Worm (Caenorhabditis elegans) whole organism, L3 larva: ENCODE results near the gene sax-2.

Source experiments
- R02D3.7 ChIP-seq: fragments of 150-350 bp; optimal IDR thresholded peaks from 2 replicates; lab custom pipeline; 2014; ENCODE audit warnings: missing biosample characterization, missing genetic modification characterization
- ZK546.5 ChIP-seq: sonication (generic microtip); optimal IDR thresholded peaks from 2 replicates; lab custom pipeline; 2017; ENCODE audit warnings: missing biosample characterization, missing genetic modification characterization
- aly-2 ChIP-seq: fragments of 150-350 bp; optimal IDR thresholded peaks from 2 replicates; lab custom pipeline; 2014; ENCODE audit warnings: missing biosample characterization, missing genetic modification characterization
- ama-1 ChIP-seq: fragments of 150-350 bp; optimal IDR thresholded peaks from 2 replicates; lab custom pipeline; 2018
- ceh-16 ChIP-seq: sonication (generic microtip); optimal IDR thresholded peaks from 2 replicates; lab custom pipeline; 2017; ENCODE audit warnings: missing biosample characterization, missing genetic modification characterization
- ceh-28 ChIP-seq: fragments of 150-350 bp; optimal IDR thresholded peaks from 2 replicates; lab custom pipeline; 2014; ENCODE audit warnings: missing biosample characterization, missing genetic modification reagents, missing genetic modification characterization
- ceh-82 ChIP-seq: fragments of 150-350 bp; optimal IDR thresholded peaks from 2 replicates; lab custom pipeline; 2014; ENCODE audit warnings: missing biosample characterization, missing genetic modification characterization
- ceh-9 ChIP-seq: sonication (generic microtip); optimal IDR thresholded peaks from 2 replicates; lab custom pipeline; 2018; ENCODE audit warnings: missing biosample characterization, missing genetic modification characterization
- daf-12 ChIP-seq: fragments of 150-350 bp; optimal IDR thresholded peaks from 2 replicates; lab custom pipeline; 2014; ENCODE audit warnings: missing biosample characterization, missing genetic modification reagents, missing genetic modification characterization
- egl-27 ChIP-seq: sonication (generic microtip); optimal IDR thresholded peaks from 4 replicates; lab custom pipeline; 2017; ENCODE audit warnings: missing biosample characterization, missing genetic modification reagents, missing genetic modification characterization
- egl-5 ChIP-seq: fragments of 150-350 bp; optimal IDR thresholded peaks from 2 replicates; lab custom pipeline; 2017; ENCODE audit warnings: missing biosample characterization, missing genetic modification reagents, missing genetic modification characterization, inconsistent platforms
- elt-1 ChIP-seq: fragments of 150-350 bp; optimal IDR thresholded peaks from 2 replicates; lab custom pipeline; 2014; ENCODE audit warnings: missing biosample characterization, missing genetic modification characterization
- elt-2 ChIP-seq: sonication (generic microtip); optimal IDR thresholded peaks from 2 replicates; lab custom pipeline; 2016; ENCODE audit warnings: missing genetic modification reagents, mild to moderate bottlenecking, missing genetic modification characterization, missing compliant biosample characterization
- fkh-10 ChIP-seq: sonication (generic microtip); optimal IDR thresholded peaks from 2 replicates; lab custom pipeline; 2017; ENCODE audit warnings: missing biosample characterization, missing genetic modification reagents, missing genetic modification characterization
- fkh-2 ChIP-seq: fragments of 150-350 bp; optimal IDR thresholded peaks from 2 replicates; lab custom pipeline; 2014; ENCODE audit warnings: missing biosample characterization, missing genetic modification reagents, missing genetic modification characterization
- fos-1 ChIP-seq: fragments of 150-350 bp; optimal IDR thresholded peaks from 2 replicates; lab custom pipeline; 2014; ENCODE audit warnings: missing biosample characterization, missing genetic modification characterization
- hmg-11 ChIP-seq: sonication (generic microtip); optimal IDR thresholded peaks from 2 replicates; lab custom pipeline; 2016; ENCODE audit warnings: missing genetic modification characterization, missing compliant biosample characterization
- jun-1 ChIP-seq: fragments of 150-350 bp; optimal IDR thresholded peaks from 2 replicates; lab custom pipeline; 2014; ENCODE audit warnings: missing biosample characterization, missing genetic modification reagents, missing genetic modification characterization
- lin-15B ChIP-seq: fragments of 150-350 bp; optimal IDR thresholded peaks from 2 replicates; lab custom pipeline; 2014; ENCODE audit warnings: missing biosample characterization, missing genetic modification characterization
- lin-39 ChIP-seq: fragments of 150-350 bp; optimal IDR thresholded peaks from 2 replicates; lab custom pipeline; 2018; ENCODE audit warnings: missing biosample characterization, missing genetic modification reagents, missing genetic modification characterization
- lsy-12 ChIP-seq: sonication (generic microtip); optimal IDR thresholded peaks from 2 replicates; lab custom pipeline; 2016; ENCODE audit warnings: mild to moderate bottlenecking, missing genetic modification characterization, missing compliant biosample characterization
- mdl-1 ChIP-seq: fragments of 150-350 bp; optimal IDR thresholded peaks from 2 replicates; lab custom pipeline; 2014; ENCODE audit warnings: missing biosample characterization, missing genetic modification characterization
- mml-1 ChIP-seq: fragments of 150-350 bp; sonication (generic microtip); optimal IDR thresholded peaks from 3 replicates; lab custom pipeline; 2014; ENCODE audit warnings: missing biosample characterization, missing genetic modification characterization
- nfya-1 ChIP-seq: sonication (generic microtip); optimal IDR thresholded peaks from 2 replicates; lab custom pipeline; 2017; ENCODE audit warnings: missing genetic modification characterization, mild to moderate bottlenecking, missing compliant biosample characterization, antibody characterized with exemption, moderate library complexity; ENCODE audit not compliant: insufficient read depth
- nhr-12 ChIP-seq: fragments of 150-350 bp; optimal IDR thresholded peaks from 2 replicates; lab custom pipeline; 2014; ENCODE audit warnings: missing biosample characterization, missing genetic modification characterization
- nhr-23 ChIP-seq: fragments of 150-350 bp; optimal IDR thresholded peaks from 2 replicates; lab custom pipeline; 2014; ENCODE audit warnings: missing biosample characterization, missing genetic modification reagents, missing genetic modification characterization
- nhr-237 ChIP-seq: fragments of 150-350 bp; optimal IDR thresholded peaks from 2 replicates; lab custom pipeline; 2014; ENCODE audit warnings: missing biosample characterization, missing genetic modification characterization
- nhr-25 ChIP-seq: sonication (generic microtip); optimal IDR thresholded peaks from 2 replicates; lab custom pipeline; 2017; ENCODE audit warnings: missing biosample characterization, missing genetic modification characterization
- nhr-28 ChIP-seq: fragments of 150-350 bp; optimal IDR thresholded peaks from 2 replicates; lab custom pipeline; 2014; ENCODE audit warnings: missing biosample characterization, missing genetic modification characterization
- nhr-43 ChIP-seq: sonication (generic microtip); optimal IDR thresholded peaks from 2 replicates; lab custom pipeline; 2016; ENCODE audit warnings: mild to moderate bottlenecking, missing genetic modification characterization, missing compliant biosample characterization; ENCODE audit not compliant: poor library complexity, severe bottlenecking
- nhr-67 ChIP-seq: fragments of 150-350 bp; optimal IDR thresholded peaks from 2 replicates; lab custom pipeline; 2014; ENCODE audit warnings: missing biosample characterization, missing genetic modification characterization
- nhr-76 ChIP-seq: fragments of 150-350 bp; sonication (generic microtip); optimal IDR thresholded peaks from 5 replicates; lab custom pipeline; 2014; ENCODE audit warnings: missing biosample characterization, missing genetic modification characterization
- nhr-77 ChIP-seq: fragments of 150-350 bp; optimal IDR thresholded peaks from 2 replicates; lab custom pipeline; 2014; ENCODE audit warnings: missing biosample characterization, missing genetic modification characterization
- pha-4 ChIP-seq: fragments of 150-350 bp; optimal IDR thresholded peaks from 2 replicates; lab custom pipeline; 2014; ENCODE audit warnings: missing biosample characterization, missing genetic modification reagents, missing genetic modification characterization
- pqm-1 ChIP-seq: fragments of 150-350 bp; optimal IDR thresholded peaks from 2 replicates; lab custom pipeline; 2017; ENCODE audit warnings: missing biosample characterization, missing genetic modification characterization, inconsistent platforms
- sea-2 ChIP-seq: fragments of 150-350 bp; sonication (generic microtip); optimal IDR thresholded peaks from 4 replicates; lab custom pipeline; 2014; ENCODE audit warnings: missing biosample characterization, missing genetic modification reagents, missing genetic modification characterization
- skn-1 ChIP-seq: fragments of 150-350 bp; optimal IDR thresholded peaks from 2 replicates; lab custom pipeline; 2014; ENCODE audit warnings: missing biosample characterization, missing genetic modification characterization
- snpc-4 ChIP-seq: fragments of 150-350 bp; optimal IDR thresholded peaks from 2 replicates; lab custom pipeline; 2014; ENCODE audit warnings: missing biosample characterization, missing genetic modification characterization
- unc-39 ChIP-seq: sonication (generic microtip); optimal IDR thresholded peaks from 4 replicates; lab custom pipeline; 2017; ENCODE audit warnings: missing biosample characterization, missing genetic modification characterization
- unc-62 ChIP-seq: fragments of 150-350 bp; sonication (generic microtip); optimal IDR thresholded peaks from 4 replicates; lab custom pipeline; 2014; ENCODE audit warnings: missing biosample characterization, missing genetic modification reagents, missing genetic modification characterization
- ztf-11 ChIP-seq: fragments of 150-350 bp; optimal IDR thresholded peaks from 2 replicates; lab custom pipeline; 2014; ENCODE audit warnings: missing biosample characterization, missing genetic modification characterization
- ztf-4 ChIP-seq: fragments of 150-350 bp; optimal IDR thresholded peaks from 2 replicates; lab custom pipeline; 2014; ENCODE audit warnings: missing biosample characterization, missing genetic modification characterization

sax-2 gene

DNA sequence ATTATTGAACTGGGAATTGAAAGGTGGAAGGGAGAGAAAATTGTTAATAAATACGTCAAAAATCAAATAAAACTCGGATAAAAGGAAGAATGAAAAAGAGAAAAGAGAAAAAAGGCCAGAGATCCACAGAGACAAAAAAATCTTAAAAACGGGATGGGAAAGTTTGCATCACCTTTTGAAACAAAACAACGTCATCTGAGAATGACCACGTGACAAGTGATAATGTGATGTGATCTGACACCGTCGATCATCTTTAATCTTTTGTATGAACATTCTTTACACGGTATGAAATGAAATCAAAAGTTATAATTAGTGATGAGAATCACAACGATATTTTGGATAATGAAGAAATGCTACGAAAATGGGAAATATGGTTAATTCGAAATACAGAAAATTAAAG is 56.2 kb downstream of the sax-2 start:
- TF ChIP-seq nhr-67 (tag; lab: Kevin White, UChicago) (no peak), nhr-43 (tag; lab: Kevin White, UChicago) (peak; percentile 68), nhr-25 (tag; lab: Kevin White, UChicago) (peak; percentile 29), ceh-82 (no peak), aly-2 (tag; lab: Kevin White, UChicago) (no peak), ZK546.5 (tag; lab: Kevin White, UChicago) (no peak), jun-1 (tag; lab: Kevin White, UChicago) (no peak)
- TF ChIP-seq, all 47 proteins: peak for 2

DNA sequence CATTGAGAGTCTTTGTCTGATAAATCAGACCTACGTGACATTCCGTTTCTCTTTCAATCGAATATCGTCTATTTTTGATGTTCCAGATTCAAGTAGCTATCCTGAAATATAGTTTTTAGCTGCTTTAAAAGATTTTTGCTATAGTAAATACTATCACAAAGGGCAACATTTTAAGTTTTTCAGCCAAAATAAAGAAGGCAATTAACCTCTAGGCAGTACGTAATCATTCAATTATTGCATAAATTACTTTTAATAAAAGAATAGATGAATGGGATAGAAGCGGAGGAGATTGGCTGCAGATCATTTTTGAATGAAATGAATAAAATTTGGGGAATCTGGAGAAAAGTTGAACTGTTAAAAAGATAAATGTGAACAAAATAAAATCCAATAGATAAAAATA is 60.2 kb downstream of the sax-2 start, which contains the start of gene ulp-1:
Gene ulp-1 (minus strand): TSS at position 101 of the 400 bp plus-strand sequence.
- TF ChIP-seq R02D3.7 (tag; lab: Kevin White, UChicago) (no peak), pqm-1 (tag; lab: Kevin White, UChicago) (no peak), elt-2 (tag; lab: Kevin White, UChicago) (no peak), lsy-12 (tag; lab: Kevin White, UChicago) (no peak), aly-2 (tag; lab: Kevin White, UChicago) (no peak)

DNA sequence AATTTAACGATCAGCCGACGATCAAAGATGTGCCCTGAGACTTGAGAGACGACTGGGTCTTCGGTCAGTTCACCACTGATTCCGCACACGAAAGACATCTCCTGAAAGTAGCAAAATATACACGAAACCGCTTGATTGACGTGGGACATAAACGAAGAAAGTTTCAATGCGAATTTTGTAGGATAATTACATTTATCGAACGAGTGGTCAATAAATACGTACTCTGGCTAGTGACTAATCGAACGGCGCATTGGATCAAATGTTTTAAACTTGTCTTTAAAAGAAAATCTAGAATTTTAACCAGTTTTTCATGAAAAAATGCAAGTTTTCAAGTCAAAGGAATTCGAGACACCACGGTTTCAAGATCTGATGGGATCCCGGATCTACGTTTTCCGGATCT is 62.4 kb downstream of the sax-2 start, which contains the start of gene prp-19:
Gene prp-19 (minus strand): TSS at position 101 of the 400 bp plus-strand sequence.
- TF ChIP-seq nhr-25 (tag; lab: Kevin White, UChicago) (no peak), sea-2 (no peak), aly-2 (tag; lab: Kevin White, UChicago) (no peak), lsy-12 (tag; lab: Kevin White, UChicago) (no peak), daf-12 (no peak), nhr-237 (tag; lab: Kevin White, UChicago) (no peak), unc-39 (tag; lab: Kevin White, UChicago) (no peak), unc-62 (GFP tag; lab: Kevin White, UChicago) (no peak), jun-1 (tag; lab: Kevin White, UChicago) (no peak), nhr-23 (no peak), nhr-12 (tag; lab: Kevin White, UChicago) (no peak), ceh-9 (tag; lab: Kevin White, UChicago) (no peak), ztf-4 (tag; lab: Kevin White, UChicago) (no peak), nhr-28 (tag; lab: Kevin White, UChicago) (no peak), egl-5 (tag; lab: Kevin White, UChicago) (no peak), ztf-11 (no peak), mdl-1 (tag; lab: Kevin White, UChicago) (no peak), pqm-1 (tag; lab: Kevin White, UChicago) (no peak), hmg-11 (tag; lab: Kevin White, UChicago) (no peak), nfya-1 (tag; lab: Kevin White, UChicago) (no peak)

DNA sequence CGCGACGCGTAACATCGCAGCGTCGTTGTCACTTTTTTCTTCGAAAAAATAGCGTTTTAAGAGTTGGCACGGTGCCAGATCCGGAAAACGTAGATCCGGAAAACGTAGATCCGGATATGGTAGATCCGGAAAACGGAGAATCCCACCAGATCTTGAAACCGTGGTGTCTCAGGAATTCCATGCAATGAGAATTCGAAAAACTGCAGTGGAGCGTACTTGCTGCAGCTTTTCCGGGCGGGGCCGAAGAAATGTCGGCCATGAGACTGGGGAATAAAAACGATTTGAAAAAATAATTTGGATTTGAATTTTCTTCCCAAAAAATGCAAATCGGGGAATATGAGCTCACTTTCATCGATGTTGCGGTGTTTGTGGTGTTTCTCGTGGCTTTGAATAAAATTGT is 63.0 kb downstream of the sax-2 start, which contains the start of gene K10D2.5:
Gene K10D2.5 (plus strand): TSS at position 251 of the 400 bp plus-strand sequence.
- TF ChIP-seq nhr-237 (tag; lab: Kevin White, UChicago) (no peak), nhr-76 (tag; lab: Kevin White, UChicago) (no peak), daf-12 (no peak), ZK546.5 (tag; lab: Kevin White, UChicago) (no peak), skn-1 (tag; lab: Kevin White, UChicago) (peak; percentile 79), pqm-1 (tag; lab: Kevin White, UChicago) (peak; percentile 58), egl-27 (peak; percentile 0), fos-1 (tag; lab: Kevin White, UChicago) (no peak), lin-15B (peak; percentile 99), hmg-11 (tag; lab: Kevin White, UChicago) (peak; percentile 44), nhr-25 (tag; lab: Kevin White, UChicago) (peak; percentile 89), ztf-4 (tag; lab: Kevin White, UChicago) (no peak), lin-39 (peak; percentile 95), lsy-12 (tag; lab: Kevin White, UChicago) (peak; percentile 85), nhr-28 (tag; lab: Kevin White, UChicago) (no peak), snpc-4 (tag; lab: Kevin White, UChicago) (peak; percentile 89), aly-2 (tag; lab: Kevin White, UChicago) (no peak), fkh-10 (GFP tag; lab: Kevin White, UChicago) (peak; percentile 69), ceh-28 (tag; lab: Kevin White, UChicago) (peak; percentile 73), mml-1 (tag; lab: Kevin White, UChicago) (no peak), unc-62 (GFP tag; lab: Kevin White, UChicago) (no peak), nhr-43 (tag; lab: Kevin White, UChicago) (peak; percentile 95), ceh-82 (peak; percentile 70), fkh-2 (tag; lab: Kevin White, UChicago) (no peak), pha-4 (peak; percentile 91), ceh-16 (no peak), R02D3.7 (tag; lab: Kevin White, UChicago) (peak; percentile 84), unc-39 (tag; lab: Kevin White, UChicago) (no peak), elt-2 (tag; lab: Kevin White, UChicago) (peak; percentile 55), egl-5 (tag; lab: Kevin White, UChicago) (peak; percentile 74), ceh-9 (tag; lab: Kevin White, UChicago) (no peak), nhr-67 (tag; lab: Kevin White, UChicago) (no peak), nhr-77 (tag; lab: Kevin White, UChicago) (peak; percentile 39), sea-2 (no peak), nhr-23 (peak; percentile 90), nfya-1 (tag; lab: Kevin White, UChicago) (peak; percentile 88), jun-1 (tag; lab: Kevin White, UChicago) (peak; percentile 49), mdl-1 (tag; lab: Kevin White, UChicago) (no peak), ama-1 (lab: Kevin White, UChicago) (peak; percentile 46), elt-1 (tag; lab: Kevin White, UChicago) (no peak)
